Fruit fly (Drosophila melanogaster) whole organism, embryonic: ENCODE measurements around the gene CG12116.

Experiments
- B-H2 ChIP-seq: fragments of 200-800 bp; sonication (Bioruptor generic); optimal IDR thresholded peaks from 2 replicates; lab custom pipeline; 2018; ENCODE audit warnings: missing biosample characterization, mild to moderate bottlenecking, missing genetic modification characterization
- Bdp1 ChIP-seq: fragments of 200-800 bp; sonication (Bioruptor generic); optimal IDR thresholded peaks from 3 replicates; lab custom pipeline; 2016; ENCODE audit warnings: missing biosample characterization, missing genetic modification characterization
- CG11247 ChIP-seq: fragments of 200-800 bp; sonication (Bioruptor generic); IDR thresholded peaks from 2 replicates; pipeline ENCODE4 v1.3.6; 2022; ENCODE audit warnings: missing biosample characterization, missing genetic modification characterization
- CG11398 ChIP-seq: fragments of 200-800 bp; sonication (Bioruptor generic); optimal IDR thresholded peaks from 2 replicates; lab custom pipeline; 2016; ENCODE audit warnings: missing biosample characterization, missing genetic modification characterization
- CG11456 ChIP-seq: fragments of 200-800 bp; sonication (Bioruptor generic); IDR thresholded peaks from 3 replicates; pipeline ENCODE4 v1.3.6; 2022; ENCODE audit warnings: missing biosample characterization, missing genetic modification characterization
- CG12659 ChIP-seq: fragments of 200-800 bp; sonication (Bioruptor generic); optimal IDR thresholded peaks from 3 replicates; lab custom pipeline; 2017; ENCODE audit warnings: mild to moderate bottlenecking, missing biosample characterization, missing genetic modification reagents, missing genetic modification characterization
- CG13123 ChIP-seq: fragments of 200-800 bp; sonication (Bioruptor generic); optimal IDR thresholded peaks from 2 replicates; lab custom pipeline; 2016; ENCODE audit warnings: missing biosample characterization, missing genetic modification characterization
- CG13424 ChIP-seq: fragments of 200-800 bp; sonication (Bioruptor generic); optimal IDR thresholded peaks from 2 replicates; lab custom pipeline; 2019; ENCODE audit warnings: missing biosample characterization, mild to moderate bottlenecking, missing genetic modification characterization, moderate library complexity
- CG15073 ChIP-seq: fragments of 200-800 bp; sonication (Bioruptor generic); optimal IDR thresholded peaks from 2 replicates; lab custom pipeline; 2016; ENCODE audit warnings: missing biosample characterization, missing genetic modification characterization
- CG1603 ChIP-seq: fragments of 200-800 bp; sonication (Bioruptor generic); optimal IDR thresholded peaks from 2 replicates; lab custom pipeline; 2019; ENCODE audit warnings: missing biosample characterization, mild to moderate bottlenecking, missing genetic modification characterization, moderate library complexity
- CG17385 ChIP-seq: fragments of 200-800 bp; sonication (Bioruptor generic); optimal IDR thresholded peaks from 3 replicates; lab custom pipeline; 2018; ENCODE audit warnings: missing biosample characterization, mild to moderate bottlenecking, missing genetic modification characterization
- CG18011 ChIP-seq: fragments of 200-800 bp; sonication (Bioruptor generic); optimal IDR thresholded peaks from 2 replicates; lab custom pipeline; 2017; ENCODE audit warnings: missing biosample characterization, missing genetic modification characterization, mild to moderate bottlenecking, moderate library complexity, missing genotype
- CG2889 ChIP-seq: fragments of 200-800 bp; sonication (Bioruptor generic); IDR thresholded peaks from 3 replicates; pipeline ENCODE4 v1.3.6; 2022; ENCODE audit warnings: missing biosample characterization, missing genetic modification characterization
- CG30431 ChIP-seq: fragments of 200-800 bp; sonication (Bioruptor generic); optimal IDR thresholded peaks from 2 replicates; lab custom pipeline; 2017; ENCODE audit warnings: missing biosample characterization, missing genetic modification characterization
- CG31388 ChIP-seq: fragments of 200-800 bp; sonication (Bioruptor generic); optimal IDR thresholded peaks from 2 replicates; lab custom pipeline; 2016; ENCODE audit warnings: missing biosample characterization, missing genetic modification characterization
- CG34376 ChIP-seq: fragments of 200-800 bp; sonication (Bioruptor generic); optimal IDR thresholded peaks from 2 replicates; lab custom pipeline; 2018; ENCODE audit warnings: missing biosample characterization, mild to moderate bottlenecking, missing genetic modification characterization
- CG3995 ChIP-seq: fragments of 200-800 bp; sonication (Bioruptor generic); optimal IDR thresholded peaks from 3 replicates; lab custom pipeline; 2016; ENCODE audit warnings: missing biosample characterization, missing genetic modification characterization
- CG4282 ChIP-seq: fragments of 200-800 bp; sonication (Bioruptor generic); optimal IDR thresholded peaks from 2 replicates; lab custom pipeline; 2016; ENCODE audit warnings: missing biosample characterization, missing genetic modification characterization
- CG5953 ChIP-seq: fragments of 200-800 bp; sonication (Bioruptor generic); IDR thresholded peaks from 2 replicates; pipeline ENCODE4 v1.3.6; 2022; ENCODE audit warnings: missing biosample characterization, missing genetic modification characterization
- CG6175 ChIP-seq: fragments of 200-800 bp; sonication (Bioruptor generic); IDR thresholded peaks from 3 replicates; pipeline ENCODE4 v1.3.6; 2022; ENCODE audit warnings: missing biosample characterization, missing genetic modification characterization
- CG7786 ChIP-seq: fragments of 200-800 bp; sonication (Bioruptor generic); optimal IDR thresholded peaks from 2 replicates; lab custom pipeline; 2016; ENCODE audit warnings: missing biosample characterization, missing genetic modification characterization
- Dad ChIP-seq: fragments of 200-800 bp; sonication (Bioruptor generic); optimal IDR thresholded peaks from 3 replicates; lab custom pipeline; 2016; ENCODE audit warnings: missing biosample characterization, missing genetic modification characterization
- Doc2 ChIP-seq: fragments of 200-800 bp; sonication (Bioruptor generic); IDR thresholded peaks from 2 replicates; pipeline ENCODE4 v1.3.6; 2022; ENCODE audit warnings: missing biosample characterization, missing genetic modification characterization
- Dp ChIP-seq: fragments of 200-800 bp; sonication (Bioruptor generic); optimal IDR thresholded peaks from 2 replicates; lab custom pipeline; 2018; ENCODE audit warnings: missing biosample characterization, mild to moderate bottlenecking, missing genetic modification characterization, moderate library complexity
- Fer1 ChIP-seq: fragments of 200-800 bp; sonication (Bioruptor generic); optimal IDR thresholded peaks from 2 replicates; lab custom pipeline; 2017; ENCODE audit warnings: missing biosample characterization, mild to moderate bottlenecking, missing genetic modification characterization
- MESR4 ChIP-seq: fragments of 200-800 bp; sonication (Bioruptor generic); optimal IDR thresholded peaks from 2 replicates; lab custom pipeline; 2018; ENCODE audit warnings: missing biosample characterization, mild to moderate bottlenecking, missing genetic modification characterization, moderate library complexity
- Pdp1 ChIP-seq, 2 experiments: fragments of 200-800 bp; sonication (Bioruptor generic); optimal IDR thresholded peaks; 3 replicates each; lab custom pipeline; 2016; ENCODE audit warnings: missing biosample characterization in 2 of 2, missing genetic modification characterization in 2 of 2, mild to moderate bottlenecking in 1 of 2, moderate library complexity in 1 of 2
- Poxn ChIP-seq: fragments of 200-800 bp; sonication (Bioruptor generic); IDR thresholded peaks from 2 replicates; pipeline ENCODE4 v1.3.6; 2022; ENCODE audit warnings: missing biosample characterization, missing genetic modification characterization
- az2 ChIP-seq: fragments of 200-800 bp; sonication (Bioruptor generic); optimal IDR thresholded peaks from 3 replicates; lab custom pipeline; 2016; ENCODE audit warnings: missing biosample characterization, missing genetic modification characterization
- dimm ChIP-seq: fragments of 200-800 bp; sonication (Bioruptor generic); IDR thresholded peaks from 2 replicates; pipeline ENCODE4 v1.3.6; 2022; ENCODE audit warnings: missing biosample characterization, missing genetic modification characterization
- emc ChIP-seq: fragments of 200-800 bp; sonication (Bioruptor generic); optimal IDR thresholded peaks from 2 replicates; lab custom pipeline; 2016; ENCODE audit warnings: missing biosample characterization, missing genetic modification characterization
- ewg ChIP-seq: fragments of 200-800 bp; sonication (Bioruptor generic); optimal IDR thresholded peaks from 3 replicates; lab custom pipeline; 2017; ENCODE audit warnings: mild to moderate bottlenecking, missing biosample characterization, missing genetic modification reagents, missing genetic modification characterization
- exex ChIP-seq: fragments of 200-800 bp; sonication (Bioruptor generic); optimal IDR thresholded peaks from 4 replicates; lab custom pipeline; 2018; ENCODE audit warnings: missing biosample characterization, mild to moderate bottlenecking, missing genetic modification characterization, moderate library complexity
- fd96Cb ChIP-seq: fragments of 200-800 bp; sonication (Bioruptor generic); optimal IDR thresholded peaks from 2 replicates; lab custom pipeline; 2018; ENCODE audit warnings: missing biosample characterization, mild to moderate bottlenecking, missing genetic modification characterization, moderate library complexity
- gcm2 ChIP-seq: fragments of 200-800 bp; sonication (Bioruptor generic); optimal IDR thresholded peaks from 2 replicates; lab custom pipeline; 2016; ENCODE audit warnings: missing biosample characterization, missing genetic modification characterization
- gfzf ChIP-seq: fragments of 200-800 bp; sonication (Bioruptor generic); optimal IDR thresholded peaks from 2 replicates; lab custom pipeline; 2016; ENCODE audit warnings: missing biosample characterization, mild to moderate bottlenecking, missing genetic modification characterization, moderate library complexity
- gro ChIP-seq: fragments of 200-800 bp; sonication (Bioruptor generic); optimal IDR thresholded peaks from 2 replicates; lab custom pipeline; 2016; ENCODE audit warnings: missing biosample characterization, missing genetic modification characterization
- hkb ChIP-seq, 2 experiments: fragments of 200-800 bp in 1 of 2; fragments of >200 bp in 1 of 2; sonication (Bioruptor generic) in 1 of 2; IDR thresholded peaks in 1 of 2; optimal IDR thresholded peaks in 1 of 2; 2 replicates each; pipeline versions ENCODE4 v1.3.6 to Lab custom; 2017 to 2022; ENCODE audit warnings: missing biosample characterization in 1 of 2, missing genetic modification characterization in 1 of 2
- nerfin-1 ChIP-seq: fragments of 200-800 bp; sonication (Bioruptor generic); optimal IDR thresholded peaks from 3 replicates; lab custom pipeline; 2019; ENCODE audit warnings: missing biosample characterization, mild to moderate bottlenecking, missing genetic modification characterization, moderate library complexity
- phol ChIP-seq: fragments of 200-800 bp; sonication (Bioruptor generic); optimal IDR thresholded peaks from 3 replicates; lab custom pipeline; 2018; ENCODE audit warnings: missing biosample characterization, mild to moderate bottlenecking, missing genetic modification characterization, moderate library complexity
- schlank ChIP-seq: fragments of 200-800 bp; sonication (Bioruptor generic); optimal IDR thresholded peaks from 2 replicates; lab custom pipeline; 2018; ENCODE audit warnings: missing biosample characterization, mild to moderate bottlenecking, missing genetic modification characterization
- sens ChIP-seq: fragments of 200-800 bp; sonication (Bioruptor generic); peaks from one replicate; lab custom pipeline; 2016; ENCODE audit warnings: missing biosample characterization, missing genetic modification characterization
- slou ChIP-seq: fragments of 200-800 bp; sonication (Bioruptor generic); optimal IDR thresholded peaks from 3 replicates; lab custom pipeline; 2016; ENCODE audit warnings: missing biosample characterization, missing genetic modification characterization
- sob ChIP-seq: fragments of 200-800 bp; sonication (Bioruptor generic); IDR thresholded peaks from 2 replicates; pipeline ENCODE4 v1.3.6; 2022; ENCODE audit warnings: missing biosample characterization, missing genetic modification characterization
- sqz ChIP-seq: fragments of 200-800 bp; sonication (Bioruptor generic); optimal IDR thresholded peaks from 3 replicates; lab custom pipeline; 2018; ENCODE audit warnings: missing biosample characterization, mild to moderate bottlenecking, missing genetic modification characterization
- stc ChIP-seq: fragments of 200-800 bp; sonication (Bioruptor generic); IDR thresholded peaks from 2 replicates; pipeline ENCODE4 v1.3.6; 2022; ENCODE audit warnings: missing biosample characterization, missing genetic modification characterization
- sug ChIP-seq: fragments of 200-800 bp; optimal IDR thresholded peaks from 2 replicates; lab custom pipeline; 2019; ENCODE audit warnings: missing biosample characterization, mild to moderate bottlenecking, missing genetic modification characterization, moderate library complexity
- unc-4 ChIP-seq: fragments of 200-800 bp; sonication (Bioruptor generic); IDR thresholded peaks from 2 replicates; pipeline ENCODE4 v1.3.6; 2022; ENCODE audit warnings: missing biosample characterization, missing genetic modification characterization; ENCODE audit not compliant: partially characterized antibody
- zfh1 ChIP-seq: fragments of 200-800 bp; sonication (Bioruptor generic); IDR thresholded peaks from 3 replicates; pipeline ENCODE4 v1.3.6; 2022; ENCODE audit warnings: missing biosample characterization, missing genetic modification characterization
- zfh2 ChIP-seq: fragments of 200-800 bp; sonication (Bioruptor generic); optimal IDR thresholded peaks from 2 replicates; lab custom pipeline; 2016; ENCODE audit warnings: missing biosample characterization, missing genetic modification characterization

The CG12116 gene

dm6 chrX:8455019-8455555 lies 13.7 kb downstream of the CG12116 start, which contains the start of gene org-1 (continued):
- TF ChIP-seq CG15073 (GFP tag; lab: Kevin White, UChicago) (peak; percentile 76), CG17385 (GFP tag; lab: Kevin White, UChicago) (peak; percentile 90), CG13123 (GFP tag; lab: Kevin White, UChicago) (peak; percentile 90), CG18011 (GFP tag; lab: Kevin White, UChicago) (peak; percentile 66), zfh1 (GFP tag; lab: Robert Waterston, UW) (peak; percentile 99), Dp (GFP tag; lab: Kevin White, UChicago) (no peak), stc (peak; percentile 96), dimm (GFP tag; lab: Robert Waterston, UW) (peak; percentile 96), nerfin-1 (tag; lab: Kevin White, UChicago) (peak; percentile 93), Fer1 (GFP tag; lab: Kevin White, UChicago) (peak; percentile 87), CG2889 (GFP tag; lab: Robert Waterston, UW) (peak; percentile 94), zfh2 (GFP tag; lab: Kevin White, UChicago) (peak; percentile 37), CG11398 (GFP tag; lab: Kevin White, UChicago) (peak; percentile 45), B-H2 (GFP tag; lab: Kevin White, UChicago) (peak; percentile 84), CG34376 (peak; percentile 58), gro (GFP tag; lab: Kevin White, UChicago) (peak; percentile 60), emc (GFP tag; lab: Kevin White, UChicago) (peak; percentile 66), CG12659 (GFP tag; lab: Kevin White, UChicago) (peak; percentile 94), sqz (GFP tag; lab: Kevin White, UChicago) (peak; percentile 96), CG30431 (GFP tag; lab: Kevin White, UChicago) (peak; percentile 95), CG3995 (GFP tag; lab: Kevin White, UChicago) (peak; percentile 34), CG13424 (tag; lab: Kevin White, UChicago) (peak; percentile 97), CG6175 (GFP tag; lab: Robert Waterston, UW) (peak; percentile 93), Doc2 (GFP tag; lab: Robert Waterston, UW) (peak; percentile 86), phol (tag; lab: Kevin White, UChicago) (peak; percentile 96), hkb (optimal IDR thresholded peaks at IDR 0.05; lab: Kevin White, UChicago) (no peak), hkb (GFP tag; IDR thresholded peaks at IDR 0.05; lab: Robert Waterston, UW) (peak; percentile 97), CG4282 (GFP tag; lab: Kevin White, UChicago) (no peak), CG5953 (GFP tag; lab: Robert Waterston, UW) (peak; percentile 93), Pdp1 (GFP tag; optimal IDR thresholded peaks at IDR 0.05; lab: Kevin White, UChicago) (peak; percentile 87 to 93), CG1603 (tag; lab: Kevin White, UChicago) (peak; percentile 97), slou (GFP tag; lab: Kevin White, UChicago) (peak; percentile 79), unc-4 (GFP tag; lab: Robert Waterston, UW) (no peak), ewg (GFP tag; lab: Kevin White, UChicago) (peak; percentile 88), CG31388 (GFP tag; lab: Kevin White, UChicago) (peak; percentile 91), Poxn (peak; percentile 84), exex (tag; lab: Kevin White, UChicago) (peak; percentile 58), az2 (peak; percentile 95), sens (GFP tag; lab: Kevin White, UChicago) (peak; percentile 98), gcm2 (GFP tag; lab: Kevin White, UChicago) (peak; percentile 76), CG11456 (GFP tag; lab: Robert Waterston, UW) (peak; percentile 97), fd96Cb (peak; percentile 97), MESR4 (GFP tag; lab: Kevin White, UChicago) (peak; percentile 31), CG7786 (GFP tag; lab: Kevin White, UChicago) (peak; percentile 76), gfzf (GFP tag; lab: Kevin White, UChicago) (no peak), Dad (GFP tag; lab: Kevin White, UChicago) (peak; percentile 78), sob (peak; percentile 96), CG11247 (GFP tag; lab: Robert Waterston, UW) (peak; percentile 96), schlank (tag; lab: Kevin White, UChicago) (peak; percentile 70), Bdp1 (GFP tag; lab: Kevin White, UChicago) (peak; percentile 46), sug (tag; lab: Kevin White, UChicago) (peak; percentile 87)
